Fruit fly (Drosophila melanogaster) whole organism, larva: ENCODE measurements around the gene twin.

Experiments
- noc ChIP-seq: fragments of 200-800 bp; sonication (Bioruptor generic); optimal IDR thresholded peaks from 3 replicates; lab custom pipeline; 2019; ENCODE audit warnings: missing biosample characterization, mild to moderate bottlenecking, missing genetic modification characterization, moderate library complexity

The twin gene

dm6 chr3R:24161173-24161811, 60.5 kb downstream of the twin start, which contains the start of the genes Myo95E and TBC1d7:
Gene Myo95E (minus strand): TSS chr3R:24161498.
Gene TBC1d7 (plus strand): TSS chr3R:24161727.
- peak; percentile 79 for TF ChIP-seq noc

- peak; percentile 99 for TF ChIP-seq noc
Measured at dm6 chr3R:24151924-24152809, 69.6 kb downstream of the twin start, which contains the start of the genes p38a and CG6178. Gene p38a (minus strand): TSS chr3R:24152321. Gene CG6178 (plus strand): TSS chr3R:24152347.

DNA sequence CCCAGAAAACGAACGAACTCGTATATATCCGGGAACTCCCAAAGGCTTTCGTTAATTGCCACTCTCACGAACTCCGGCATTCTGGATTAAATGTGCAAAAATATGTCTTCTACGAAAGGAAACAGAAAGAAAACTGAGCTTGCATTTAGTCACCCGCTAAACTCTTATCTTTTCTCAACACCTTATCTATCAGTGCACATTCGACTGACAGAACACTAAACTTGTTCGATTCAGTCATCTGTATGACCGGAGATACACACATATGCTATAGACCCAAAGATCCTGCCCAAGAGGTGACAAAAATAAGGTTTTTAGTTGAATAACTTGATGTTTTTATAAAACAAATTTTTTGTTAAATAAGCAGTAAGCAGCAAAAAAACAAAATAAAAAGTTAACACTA, 71.7 kb downstream of the twin start, which contains the start of gene p38c:
Gene p38c (minus strand): TSS at position 101 of the 400 bp plus-strand sequence.
- TF ChIP-seq noc, result no peak

DNA sequence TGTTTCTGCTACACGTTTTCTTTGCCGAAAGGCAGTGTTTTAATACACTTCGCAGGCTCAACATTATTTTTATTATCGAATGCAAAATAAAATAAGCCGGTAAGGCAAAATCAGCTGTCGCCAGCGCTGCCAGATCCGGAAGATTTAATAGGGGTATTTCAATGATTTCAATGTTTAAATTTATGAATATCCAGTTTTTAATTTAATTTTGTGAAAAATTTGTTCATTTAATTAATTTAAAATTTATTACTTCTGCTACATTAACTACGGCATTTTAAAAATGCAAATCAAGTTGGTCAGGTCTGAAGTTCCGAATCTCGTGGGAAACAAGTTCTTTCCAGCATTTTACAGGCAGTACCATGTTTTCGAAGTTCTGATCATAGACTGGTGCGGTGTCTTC, 72.9 kb downstream of the twin start, which contains the start of gene Slimp:
Gene Slimp (minus strand): TSS at position 130 of the 400 bp plus-strand sequence.
- TF ChIP-seq noc, result peak; percentile 21
